Fruit fly (Drosophila melanogaster) whole organism, prepupa: ENCODE data around the gene JTBR.
A peak's percentile ranks its signal among the peaks of the same experiment; 100 is the strongest.

Experiments used
- CG10669 ChIP-seq: fragments of 200-800 bp; sonication (Bioruptor generic); optimal IDR thresholded peaks from 3 replicates; lab custom pipeline; 2018; ENCODE audit warnings: missing biosample characterization, mild to moderate bottlenecking, missing genetic modification characterization, moderate library complexity
- CG11294 ChIP-seq: fragments of 200-800 bp; sonication (Bioruptor generic); IDR thresholded peaks from 2 replicates; pipeline ENCODE4 v1.3.6; 2022; ENCODE audit warnings: missing biosample characterization, missing genetic modification characterization
- CG11762 ChIP-seq: fragments of 200-800 bp; sonication (Bioruptor generic); optimal IDR thresholded peaks from 3 replicates; lab custom pipeline; 2016; ENCODE audit warnings: missing biosample characterization, missing genetic modification characterization; ENCODE audit not compliant: insufficient read depth
- CG15336 ChIP-seq: fragments of 200-800 bp; sonication (Bioruptor generic); IDR thresholded peaks from 2 replicates; pipeline ENCODE4 v1.3.6; 2022; ENCODE audit warnings: missing biosample characterization, missing genetic modification characterization
- CG1621 ChIP-seq: fragments of 200-800 bp; sonication (Bioruptor generic); optimal IDR thresholded peaks from 3 replicates; lab custom pipeline; 2018; ENCODE audit warnings: missing biosample characterization, mild to moderate bottlenecking, missing genetic modification characterization
- CG16779 ChIP-seq: fragments of 200-800 bp; sonication (Bioruptor generic); optimal IDR thresholded peaks from 3 replicates; lab custom pipeline; 2017; ENCODE audit warnings: missing biosample characterization, mild to moderate bottlenecking, missing genetic modification characterization
- CG31627 ChIP-seq: fragments of 200-800 bp; sonication (Bioruptor generic); optimal IDR thresholded peaks from 3 replicates; lab custom pipeline; 2016; ENCODE audit warnings: missing biosample characterization, missing genetic modification characterization
- CG32006 ChIP-seq: fragments of 200-800 bp; sonication (Bioruptor generic); optimal IDR thresholded peaks from 3 replicates; lab custom pipeline; 2017; ENCODE audit warnings: missing biosample characterization, mild to moderate bottlenecking, missing genetic modification characterization
- CG34406 ChIP-seq: fragments of 200-800 bp; sonication (Bioruptor generic); optimal IDR thresholded peaks from 3 replicates; lab custom pipeline; 2016; ENCODE audit warnings: missing biosample characterization, missing genetic modification characterization
- CG3919 ChIP-seq: fragments of 200-800 bp; sonication (Bioruptor generic); optimal IDR thresholded peaks from 3 replicates; lab custom pipeline; 2016; ENCODE audit warnings: missing biosample characterization, missing genetic modification characterization
- CG6163 ChIP-seq: fragments of 200-800 bp; sonication (Bioruptor generic); IDR thresholded peaks from 3 replicates; pipeline ENCODE4 v1.3.6; 2022; ENCODE audit warnings: missing biosample characterization, missing genetic modification characterization
- CG6808 ChIP-seq: fragments of 200-800 bp; sonication (Bioruptor generic); optimal IDR thresholded peaks from 3 replicates; lab custom pipeline; 2017; ENCODE audit warnings: missing biosample characterization, missing genetic modification characterization, mild to moderate bottlenecking, moderate library complexity, missing genetic modification reagents
- CG6854 ChIP-seq: fragments of 200-800 bp; sonication (Bioruptor generic); optimal IDR thresholded peaks from 2 replicates; lab custom pipeline; 2017; ENCODE audit warnings: missing biosample characterization, mild to moderate bottlenecking, missing genetic modification characterization
- CG8119 ChIP-seq: fragments of 200-800 bp; sonication (Bioruptor generic); IDR thresholded peaks from 3 replicates; pipeline ENCODE4 v1.3.6; 2022; ENCODE audit warnings: missing biosample characterization, missing genetic modification characterization
- CG8319 ChIP-seq: fragments of 200-800 bp; sonication (Bioruptor generic); optimal IDR thresholded peaks from 3 replicates; lab custom pipeline; 2016; ENCODE audit warnings: missing biosample characterization, missing genetic modification characterization
- CG8632 ChIP-seq: fragments of 200-800 bp; sonication (Bioruptor generic); optimal IDR thresholded peaks from 3 replicates; lab custom pipeline; 2016; ENCODE audit warnings: missing biosample characterization, missing genetic modification characterization
- CG9139 ChIP-seq: fragments of 200-800 bp; sonication (Bioruptor generic); optimal IDR thresholded peaks from 3 replicates; lab custom pipeline; 2017; ENCODE audit warnings: missing biosample characterization, mild to moderate bottlenecking, missing genetic modification characterization
- Eip78C ChIP-seq: fragments of 200-800 bp; sonication (Bioruptor generic); peaks from one replicate; lab custom pipeline; 2016; ENCODE audit warnings: missing biosample characterization, missing genetic modification characterization
- Eip93F ChIP-seq: fragments of 200-800 bp; sonication (Bioruptor generic); optimal IDR thresholded peaks from 2 replicates; lab custom pipeline; 2016; ENCODE audit warnings: missing biosample characterization, mild to moderate bottlenecking, missing genetic modification characterization
- Ets21C ChIP-seq: fragments of 200-800 bp; sonication (Bioruptor generic); optimal IDR thresholded peaks from 3 replicates; lab custom pipeline; 2016; ENCODE audit warnings: missing biosample characterization, missing genetic modification characterization
- Ets96B ChIP-seq: fragments of 200-800 bp; optimal IDR thresholded peaks from 2 replicates; lab custom pipeline; 2019; ENCODE audit warnings: missing biosample characterization, mild to moderate bottlenecking, missing genetic modification characterization, moderate library complexity
- Hr4 ChIP-seq: fragments of 200-800 bp; sonication (Bioruptor generic); optimal IDR thresholded peaks from 3 replicates; lab custom pipeline; 2016; ENCODE audit warnings: missing biosample characterization, missing genetic modification characterization
- Lpt ChIP-seq: fragments of 200-800 bp; sonication (Bioruptor generic); optimal IDR thresholded peaks from 3 replicates; lab custom pipeline; 2016; ENCODE audit warnings: missing biosample characterization, missing genetic modification characterization
- Smox ChIP-seq: fragments of 200-800 bp; sonication (Bioruptor generic); optimal IDR thresholded peaks from 3 replicates; lab custom pipeline; 2016; ENCODE audit warnings: missing biosample characterization, missing genetic modification characterization
- Sox102F ChIP-seq: fragments of 200-800 bp; sonication (Bioruptor generic); optimal IDR thresholded peaks from 2 replicates; lab custom pipeline; 2016; ENCODE audit warnings: missing biosample characterization, mild to moderate bottlenecking, missing genetic modification characterization
- Sox14 ChIP-seq: fragments of 200-800 bp; sonication (Bioruptor generic); optimal IDR thresholded peaks from 3 replicates; lab custom pipeline; 2016; ENCODE audit warnings: missing biosample characterization, missing genetic modification characterization
- acj6 ChIP-seq: fragments of 200-800 bp; sonication (Bioruptor generic); optimal IDR thresholded peaks from 3 replicates; lab custom pipeline; 2016; ENCODE audit warnings: missing biosample characterization, missing genetic modification characterization
- dac ChIP-seq: fragments of 200-800 bp; sonication (Bioruptor generic); optimal IDR thresholded peaks from 2 replicates; lab custom pipeline; 2017; ENCODE audit warnings: missing biosample characterization, mild to moderate bottlenecking, missing genetic modification characterization
- dsx ChIP-seq: fragments of 200-800 bp; optimal IDR thresholded peaks from 3 replicates; lab custom pipeline; 2019; ENCODE audit warnings: missing biosample characterization, mild to moderate bottlenecking, missing genetic modification characterization, moderate library complexity; ENCODE audit not compliant: poor library complexity, severe bottlenecking
- eg ChIP-seq: fragments of 200-800 bp; sonication (Bioruptor generic); IDR thresholded peaks from 3 replicates; pipeline ENCODE4 v1.3.6; 2022; ENCODE audit warnings: missing biosample characterization, missing genetic modification characterization
- esn ChIP-seq: fragments of 200-800 bp; sonication (Bioruptor generic); optimal IDR thresholded peaks from 2 replicates; lab custom pipeline; 2016; ENCODE audit warnings: missing biosample characterization, mild to moderate bottlenecking, missing genetic modification characterization, moderate library complexity
- fd85E ChIP-seq: fragments of 200-800 bp; sonication (Bioruptor generic); optimal IDR thresholded peaks from 3 replicates; lab custom pipeline; 2016; ENCODE audit warnings: missing biosample characterization, missing genetic modification characterization
- fkh ChIP-seq: fragments of 200-800 bp; sonication (Bioruptor generic); optimal IDR thresholded peaks from 3 replicates; lab custom pipeline; 2017; ENCODE audit warnings: missing biosample characterization, mild to moderate bottlenecking, missing genetic modification characterization, moderate library complexity
- net ChIP-seq: fragments of 200-800 bp; sonication (Bioruptor generic); optimal IDR thresholded peaks from 3 replicates; lab custom pipeline; 2016; ENCODE audit warnings: missing biosample characterization, missing genetic modification characterization
- ss ChIP-seq, 2 experiments: fragments of 200-800 bp; sonication (Bioruptor generic); optimal IDR thresholded peaks; 2 replicates in 1 of 2; 3 replicates in 1 of 2; lab custom pipeline; 2017 to 2018; ENCODE audit warnings: mild to moderate bottlenecking in 2 of 2, missing biosample characterization in 2 of 2, missing genetic modification characterization in 2 of 2, moderate library complexity in 1 of 2
- svp ChIP-seq: fragments of 200-800 bp; sonication (Bioruptor generic); peaks from one replicate; lab custom pipeline; 2016; ENCODE audit warnings: missing biosample characterization, missing genetic modification characterization
- topi ChIP-seq: fragments of 200-800 bp; sonication (Bioruptor generic); optimal IDR thresholded peaks from 3 replicates; lab custom pipeline; 2016; ENCODE audit warnings: missing biosample characterization, missing genetic modification characterization
- vri ChIP-seq: fragments of 200-800 bp; sonication (Bioruptor generic); optimal IDR thresholded peaks from 3 replicates; lab custom pipeline; 2016; ENCODE audit warnings: missing biosample characterization, mild to moderate bottlenecking, missing genetic modification characterization

The JTBR gene

dm6 chr3L:1774713-1775648, 27.7 kb downstream of the JTBR start, which contains the start of the genes CG13933 and PolD2 (continued):
- TF ChIP-seq esn (GFP tag; lab: Kevin White, UChicago), result peak; percentile 96
- peak; percentile 46 for TF ChIP-seq Eip93F (GFP tag; lab: Kevin White, UChicago)
- TF ChIP-seq net (GFP tag; lab: Kevin White, UChicago), result no peak
- peak; percentile 100 for TF ChIP-seq CG6163 (GFP tag; lab: Robert Waterston, UW)
- TF ChIP-seq ss (GFP tag; optimal IDR thresholded peaks at IDR 0.05; lab: Kevin White, UChicago), result peak in 1 of 2 experiments; percentile 97
- TF ChIP-seq Ets21C (GFP tag; lab: Kevin White, UChicago), result peak; percentile 85
- peak; percentile 55 for TF ChIP-seq fd85E
- TF ChIP-seq CG34406, result peak; percentile 99
- TF ChIP-seq Smox (GFP tag; lab: Kevin White, UChicago), result peak; percentile 91
- TF ChIP-seq Ets96B (tag; lab: Kevin White, UChicago), result peak; percentile 89

- TF ChIP-seq Hr4 (GFP tag; lab: Kevin White, UChicago) (no peak), Lpt (no peak), CG3919 (GFP tag; lab: Kevin White, UChicago) (no peak), ss (GFP tag; optimal IDR thresholded peaks at IDR 0.05; lab: Kevin White, UChicago) (no peak), CG34406 (no peak), topi (no peak), fkh (GFP tag; lab: Kevin White, UChicago) (no peak), CG9139 (GFP tag; lab: Kevin White, UChicago) (no peak), vri (GFP tag; lab: Kevin White, UChicago) (no peak), acj6 (GFP tag; lab: Kevin White, UChicago) (no peak)
- TF ChIP-seq, all 60 proteins: peak for 0
Measured at dm6 chr3L:1772593-1772992, 30.1 kb downstream of the JTBR start.

dm6 chr3L:1771658-1772057, 31.0 kb downstream of the JTBR start, which contains the start of gene Dhc62B:
TSS of gene Dhc62B (minus strand) at chr3L:1771758.
- TF ChIP-seq CG8632 (GFP tag; lab: Kevin White, UChicago), result no peak
- peak; percentile 9 for TF ChIP-seq svp (GFP tag; lab: Kevin White, UChicago)

dm6 chr3L:1756143-1756542, 46.5 kb downstream of the JTBR start, which contains the start of gene CG8001:
TSS of gene CG8001 (plus strand) at chr3L:1756159.
- TF ChIP-seq CG11762 (GFP tag; lab: Kevin White, UChicago) (no peak), dsx (no peak), net (GFP tag; lab: Kevin White, UChicago) (no peak), CG9139 (GFP tag; lab: Kevin White, UChicago) (no peak), CG1621 (peak; percentile 68), CG16779 (tag; lab: Kevin White, UChicago) (no peak), Sox14 (no peak)

- TF ChIP-seq esn (GFP tag; lab: Kevin White, UChicago), result no peak
- TF ChIP-seq Smox (GFP tag; lab: Kevin White, UChicago), result no peak
- no peak for TF ChIP-seq CG16779 (tag; lab: Kevin White, UChicago)
- TF ChIP-seq CG10669 (GFP tag; lab: Kevin White, UChicago), result no peak
- peak; percentile 67; the same call in 1 of the 3 replicates for TF ChIP-seq eg
- no peak for TF ChIP-seq CG11294 (GFP tag; lab: Robert Waterston, UW)
- TF ChIP-seq Ets96B (tag; lab: Kevin White, UChicago), result no peak
- TF ChIP-seq Sox102F (GFP tag; lab: Kevin White, UChicago), result peak; percentile 32
- no peak for TF ChIP-seq dac (GFP tag; lab: Kevin White, UChicago)
- peak; percentile 1 for TF ChIP-seq Eip93F (GFP tag; lab: Kevin White, UChicago)
- peak; percentile 42 to 61 for TF ChIP-seq ss (GFP tag; optimal IDR thresholded peaks at IDR 0.05; lab: Kevin White, UChicago)
- TF ChIP-seq CG8119 (GFP tag; lab: Robert Waterston, UW), result peak; percentile 53; the same call in 2 of the 3 replicates
- TF ChIP-seq Lpt, result peak; percentile 69
- TF ChIP-seq CG15336 (GFP tag; lab: Robert Waterston, UW), result peak; percentile 54; the same call in 1 of the 2 replicates
- TF ChIP-seq CG6808 (GFP tag; lab: Kevin White, UChicago), result peak; percentile 25
- TF ChIP-seq Eip78C (GFP tag; lab: Kevin White, UChicago), result peak; percentile 62
- TF ChIP-seq vri (GFP tag; lab: Kevin White, UChicago), result no peak
- TF ChIP-seq CG32006 (GFP tag; lab: Kevin White, UChicago), result no peak
- no peak for TF ChIP-seq CG8632 (GFP tag; lab: Kevin White, UChicago)
- TF ChIP-seq CG6854 (GFP tag; lab: Kevin White, UChicago), result peak; percentile 50
- TF ChIP-seq CG31627, result no peak
- TF ChIP-seq CG8319, result no peak
- TF ChIP-seq CG6163 (GFP tag; lab: Robert Waterston, UW), result peak; percentile 68
- peak; percentile 63 for TF ChIP-seq dsx
- TF ChIP-seq CG34406, result no peak
Measured at dm6 chr3L:1755458-1755984, 47.1 kb downstream of the JTBR start, which contains the start of gene Cht2. TSS of gene Cht2 (minus strand) at chr3L:1755934.
